Worm (Caenorhabditis elegans) whole organism, late embryonic: ENCODE measurements around the gene idpb-4.

Experiments
- F13H6.1 ChIP-seq: sonication (generic microtip); optimal IDR thresholded peaks from 2 replicates; lab custom pipeline; 2016; ENCODE audit warnings: missing genetic modification characterization, missing compliant biosample characterization
- ama-1 ChIP-seq: fragments of 150-350 bp; optimal IDR thresholded peaks from 2 replicates; lab custom pipeline; 2014
- ceh-48 ChIP-seq: sonication (generic microtip); optimal IDR thresholded peaks from 2 replicates; lab custom pipeline; 2016; ENCODE audit warnings: missing genetic modification characterization, inconsistent platforms, missing compliant biosample characterization
- ceh-9 ChIP-seq: sonication (generic microtip); optimal IDR thresholded peaks from 2 replicates; lab custom pipeline; 2016; ENCODE audit warnings: mild to moderate bottlenecking, missing genetic modification characterization, inconsistent platforms, missing compliant biosample characterization
- dmd-4 ChIP-seq: sonication (generic microtip); optimal IDR thresholded peaks from 2 replicates; lab custom pipeline; 2016; ENCODE audit warnings: borderline replicate concordance, missing genetic modification characterization, missing compliant biosample characterization
- fkh-10 ChIP-seq: fragments of 150-350 bp; optimal IDR thresholded peaks from 2 replicates; lab custom pipeline; 2014; ENCODE audit warnings: missing biosample characterization, missing genetic modification reagents, missing genetic modification characterization
- gmeb-2 ChIP-seq: sonication (generic microtip); optimal IDR thresholded peaks from 2 replicates; lab custom pipeline; 2016; ENCODE audit warnings: missing genetic modification characterization, inconsistent platforms, missing compliant biosample characterization
- hlh-30 ChIP-seq: sonication (generic microtip); optimal IDR thresholded peaks from 2 replicates; lab custom pipeline; 2017; ENCODE audit warnings: antibody characterized with exemption, missing genetic modification characterization, missing compliant biosample characterization; ENCODE audit not compliant: insufficient read depth
- lin-11 ChIP-seq: fragments of 200-800 bp; sonication (Bioruptor generic); optimal IDR thresholded peaks from 2 replicates; lab custom pipeline; 2018; ENCODE audit warnings: mild to moderate bottlenecking, missing genetic modification characterization, missing compliant biosample characterization
- ref-2 ChIP-seq: sonication (generic microtip); optimal IDR thresholded peaks from 2 replicates; lab custom pipeline; 2016; ENCODE audit warnings: missing genetic modification characterization, missing compliant biosample characterization
- unc-42 ChIP-seq: sonication (generic microtip); optimal IDR thresholded peaks from 2 replicates; lab custom pipeline; 2016; ENCODE audit warnings: missing genotype, missing genetic modification characterization, missing compliant biosample characterization
- unc-55 ChIP-seq: sonication (generic microtip); optimal IDR thresholded peaks from 2 replicates; lab custom pipeline; 2017; ENCODE audit warnings: missing biosample characterization, missing genetic modification reagents, missing genetic modification characterization

DNA sequence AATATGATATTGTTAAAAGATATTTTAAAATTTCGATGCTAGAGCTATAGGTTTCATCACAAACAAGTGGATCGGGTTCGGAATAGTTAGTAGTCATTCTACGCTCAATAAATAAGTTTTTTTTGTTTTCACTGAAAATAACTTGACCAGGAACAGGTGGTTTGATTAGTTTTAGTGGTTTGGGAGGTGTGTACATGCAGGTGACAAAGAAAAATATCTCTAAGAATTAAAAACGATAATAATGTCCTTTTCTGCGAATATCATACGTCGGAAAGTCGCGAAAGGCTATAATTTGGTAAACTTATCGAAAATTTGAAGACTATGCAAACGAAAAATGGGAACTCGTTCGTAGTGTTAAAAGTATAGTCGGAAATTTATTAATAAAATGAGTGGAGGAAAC is 27.0 kb downstream of the idpb-4 start, which contains the start of gene srg-15:
- no peak for TF ChIP-seq gmeb-2 (tag; lab: Kevin White, UChicago)
- no peak for TF ChIP-seq ama-1 (lab: Kevin White, UChicago)
- TF ChIP-seq ceh-9 (tag; lab: Kevin White, UChicago): no peak
- no peak for TF ChIP-seq unc-55 (GFP tag; lab: Kevin White, UChicago)
- no peak for TF ChIP-seq lin-11 (tag; lab: Kevin White, UChicago)
- no peak for TF ChIP-seq ref-2 (tag; lab: Kevin White, UChicago)
- TF ChIP-seq fkh-10 (GFP tag; lab: Kevin White, UChicago): no peak
- no peak for TF ChIP-seq F13H6.1 (tag; lab: Kevin White, UChicago)
- TF ChIP-seq dmd-4 (tag; lab: Kevin White, UChicago): no peak
- no peak for TF ChIP-seq ceh-48
- no peak for TF ChIP-seq unc-42 (tag; lab: Kevin White, UChicago)
- TF ChIP-seq hlh-30: no peak
